Worm (Caenorhabditis elegans): Measurements from ENCODE around the gene C07C7.1.

Gene C07C7.1

ce11 chrIV:9150175-9150574, 34.5 kb upstream of the C07C7.1 start, which contains the start of gene F23B2.7:
TSS of gene F23B2.7 (plus strand) at chrIV:9150475.
- TF ChIP-seq mml-1 (tag; optimal IDR thresholded peaks at IDR 0.05) = no peak
- no peak for TF ChIP-seq nhr-11 (tag; optimal IDR thresholded peaks at IDR 0.05)
- TF ChIP-seq fkh-10 (GFP tag; optimal IDR thresholded peaks at IDR 0.05) = no peak
- TF ChIP-seq ceh-9 (tag; optimal IDR thresholded peaks at IDR 0.05) = no peak
- no peak for TF ChIP-seq zag-1 (tag; optimal IDR thresholded peaks at IDR 0.05)
- no peak for TF ChIP-seq egl-27 (tag; optimal IDR thresholded peaks at IDR 0.05)
- no peak for TF ChIP-seq elt-1 (tag; optimal IDR thresholded peaks at IDR 0.05)
- TF ChIP-seq nhr-23 (tag; optimal IDR thresholded peaks at IDR 0.05) = no peak
- no peak for TF ChIP-seq aly-2 (tag; optimal IDR thresholded peaks at IDR 0.05)
- TF ChIP-seq unc-62 (GFP tag; optimal IDR thresholded peaks at IDR 0.05) = no peak
- TF ChIP-seq elt-2 (tag; optimal IDR thresholded peaks at IDR 0.05) = no peak
- TF ChIP-seq fos-1 (tag; optimal IDR thresholded peaks at IDR 0.05) = no peak
- no peak for TF ChIP-seq nfya-1 (tag; optimal IDR thresholded peaks at IDR 0.05; ENCODE audit: insufficient read depth)
- no peak for TF ChIP-seq nhr-28 (tag; optimal IDR thresholded peaks at IDR 0.05)
- TF ChIP-seq ceh-28 (tag; optimal IDR thresholded peaks at IDR 0.05) = no peak
- no peak for TF ChIP-seq egl-5 (tag; optimal IDR thresholded peaks at IDR 0.05)
- TF ChIP-seq skn-1 (tag; optimal IDR thresholded peaks at IDR 0.05) = no peak
- TF ChIP-seq nhr-12 (tag; optimal IDR thresholded peaks at IDR 0.05) = no peak

- no peak for TF ChIP-seq lin-39 (tag; optimal IDR thresholded peaks at IDR 0.05)
- no peak for TF ChIP-seq nhr-11 (tag; optimal IDR thresholded peaks at IDR 0.05)
- TF ChIP-seq ztf-11 (tag; optimal IDR thresholded peaks at IDR 0.05) = no peak
Observed at ce11 chrIV:9154263-9154662, 30.4 kb upstream of the C07C7.1 start, which contains the start of gene F23B2.10. TSS of gene F23B2.10 (minus strand) at chrIV:9154363.

ce11 chrIV:9158969-9159800, 25.5 kb upstream of the C07C7.1 start, which contains the start of gene pcp-3:
TSS of gene pcp-3 (minus strand) at chrIV:9159019.
- TF ChIP-seq nhr-25 (tag; optimal IDR thresholded peaks at IDR 0.05) = no peak
- no peak for TF ChIP-seq nhr-77 (tag; optimal IDR thresholded peaks at IDR 0.05)
- TF ChIP-seq R02D3.7 (tag; optimal IDR thresholded peaks at IDR 0.05) = no peak
- peak; percentile 18 for TF ChIP-seq pha-4 (tag; optimal IDR thresholded peaks at IDR 0.05)
- TF ChIP-seq fkh-10 (GFP tag; optimal IDR thresholded peaks at IDR 0.05) = no peak
- no peak for TF ChIP-seq egl-27 (tag; optimal IDR thresholded peaks at IDR 0.05)
- peak; percentile 92 for TF ChIP-seq elt-2 (tag; optimal IDR thresholded peaks at IDR 0.05)
- no peak for TF ChIP-seq aly-2 (tag; optimal IDR thresholded peaks at IDR 0.05)
- no peak for TF ChIP-seq ztf-4 (tag; optimal IDR thresholded peaks at IDR 0.05)
- no peak for TF ChIP-seq egl-5 (tag; optimal IDR thresholded peaks at IDR 0.05)
- TF ChIP-seq lin-39 (tag; optimal IDR thresholded peaks at IDR 0.05) = no peak
- no peak for TF ChIP-seq ztf-11 (tag; optimal IDR thresholded peaks at IDR 0.05)
- peak; percentile 70 for TF ChIP-seq pqm-1 (tag; optimal IDR thresholded peaks at IDR 0.05)
- TF ChIP-seq jun-1 (tag; optimal IDR thresholded peaks at IDR 0.05) = peak; percentile 12
- TF ChIP-seq nhr-11 (tag; optimal IDR thresholded peaks at IDR 0.05) = no peak
- TF ChIP-seq nfya-1 (tag; optimal IDR thresholded peaks at IDR 0.05; ENCODE audit: insufficient read depth) = no peak
- no peak for TF ChIP-seq tbx-2 (tag; optimal IDR thresholded peaks at IDR 0.05)
- TF ChIP-seq ceh-9 (tag; optimal IDR thresholded peaks at IDR 0.05) = no peak

ce11 chrIV:9159863-9160262, 24.8 kb upstream of the C07C7.1 start:
- TF ChIP-seq elt-2 (tag; optimal IDR thresholded peaks at IDR 0.05) (peak; percentile 95), skn-1 (tag; optimal IDR thresholded peaks at IDR 0.05) (peak; percentile 62), ceh-82 (tag; optimal IDR thresholded peaks at IDR 0.05) (no peak), jun-1 (tag; optimal IDR thresholded peaks at IDR 0.05) (peak; percentile 56), pqm-1 (tag; optimal IDR thresholded peaks at IDR 0.05) (peak; percentile 93), lsy-12 (tag; optimal IDR thresholded peaks at IDR 0.05) (no peak), mdl-1 (tag; optimal IDR thresholded peaks at IDR 0.05) (no peak), hmg-11 (tag; optimal IDR thresholded peaks at IDR 0.05) (no peak), nhr-76 (tag; optimal IDR thresholded peaks at IDR 0.05) (no peak)

ce11 chrIV:9165027-9165426, 19.6 kb upstream of the C07C7.1 start, which contains the start of gene pcp-2:
TSS of gene pcp-2 (minus strand) at chrIV:9165127.
- TF ChIP-seq skn-1 (tag; optimal IDR thresholded peaks at IDR 0.05) (no peak), ceh-9 (tag; optimal IDR thresholded peaks at IDR 0.05) (no peak), nhr-237 (tag; optimal IDR thresholded peaks at IDR 0.05) (no peak), ZK546.5 (tag; optimal IDR thresholded peaks at IDR 0.05) (no peak), fkh-2 (tag; optimal IDR thresholded peaks at IDR 0.05) (no peak), fkh-10 (GFP tag; optimal IDR thresholded peaks at IDR 0.05) (no peak), nhr-23 (tag; optimal IDR thresholded peaks at IDR 0.05) (no peak), egl-5 (tag; optimal IDR thresholded peaks at IDR 0.05) (no peak), unc-39 (tag; optimal IDR thresholded peaks at IDR 0.05) (no peak), nhr-77 (tag; optimal IDR thresholded peaks at IDR 0.05) (no peak), elt-2 (tag; optimal IDR thresholded peaks at IDR 0.05) (no peak), nhr-12 (tag; optimal IDR thresholded peaks at IDR 0.05) (no peak)

Data from whole organism, L3 larva.